Worm (Caenorhabditis elegans): ENCODE data around the gene cah-3.

ce11 chrX:16532513-16532912 is 45.2 kb downstream of the cah-3 start:
- no peak for TF ChIP-seq ama-1 (optimal IDR thresholded peaks at IDR 0.05)
- TF ChIP-seq fos-1 (tag; optimal IDR thresholded peaks at IDR 0.05), result no peak
- no peak for TF ChIP-seq snpc-4 (tag; optimal IDR thresholded peaks at IDR 0.05)
